Worm (Caenorhabditis elegans): ENCODE results near the gene idpc-7.

Gene idpc-7

ce11 chrV:9628603-9629002 is 9.8 kb upstream of the idpc-7 start:
- no peak for TF ChIP-seq him-1 (tag; optimal IDR thresholded peaks at IDR 0.05)
- TF ChIP-seq W03F9.2 (tag; optimal IDR thresholded peaks at IDR 0.05): no peak
- TF ChIP-seq dao-5 (tag; optimal IDR thresholded peaks at IDR 0.05): no peak

DNA sequence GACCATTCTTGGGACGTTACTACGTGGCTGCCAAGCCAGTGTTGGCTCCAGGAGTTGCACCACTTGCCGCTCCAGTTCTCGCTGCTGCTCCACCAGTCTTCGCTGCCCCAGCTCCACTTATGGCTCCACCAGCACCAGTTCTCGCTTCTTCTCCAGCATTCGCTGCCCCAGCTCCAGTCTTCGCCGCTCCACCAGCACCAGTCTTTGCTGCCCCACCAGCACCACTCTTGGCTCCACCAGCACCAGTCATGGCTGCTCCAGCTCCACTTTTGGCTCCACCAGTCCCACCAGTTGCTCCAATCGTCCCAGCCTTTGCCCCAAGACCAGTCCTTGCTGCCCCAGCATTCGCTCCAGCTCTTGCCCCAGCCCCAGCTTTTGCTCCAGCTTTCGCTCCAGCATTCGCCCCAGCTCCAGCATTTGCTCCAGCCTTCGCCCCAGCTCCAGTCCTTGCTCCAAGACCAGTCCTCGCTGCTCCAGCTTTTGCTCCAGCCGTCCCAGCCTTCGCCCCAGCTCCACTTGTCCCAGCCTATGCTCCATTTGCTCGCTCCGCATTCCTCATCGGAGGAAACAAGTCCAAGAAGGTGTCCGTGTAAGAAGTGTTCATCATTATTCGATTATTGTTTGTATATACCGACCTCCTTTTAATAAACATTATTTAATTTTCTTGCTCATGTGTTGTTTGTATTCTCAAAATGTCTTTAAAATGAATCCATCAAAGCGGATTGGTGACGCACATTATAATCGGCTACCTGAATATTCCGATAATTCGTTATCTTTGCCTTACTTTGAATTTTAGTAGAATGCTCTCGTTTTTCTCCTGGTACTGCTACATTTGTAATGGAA is 7.0 kb upstream of the idpc-7 start, which contains the start of gene T06E4.7:
Gene T06E4.7 (plus strand): TSS at position 793 of the 843 bp plus-strand sequence.
- TF ChIP-seq W03F9.2 (tag; optimal IDR thresholded peaks at IDR 0.05) (no peak), him-1 (tag; optimal IDR thresholded peaks at IDR 0.05) (no peak), dao-5 (tag; optimal IDR thresholded peaks at IDR 0.05) (no peak)

ce11 chrV:9625122-9625521 is 6.3 kb upstream of the idpc-7 start, which contains the start of gene idpc-4:
idpc-4 (plus strand) TSS chrV:9625422.
- TF ChIP-seq W03F9.2 (tag; optimal IDR thresholded peaks at IDR 0.05) (no peak), dao-5 (tag; optimal IDR thresholded peaks at IDR 0.05) (no peak), him-1 (tag; optimal IDR thresholded peaks at IDR 0.05) (no peak)

DNA sequence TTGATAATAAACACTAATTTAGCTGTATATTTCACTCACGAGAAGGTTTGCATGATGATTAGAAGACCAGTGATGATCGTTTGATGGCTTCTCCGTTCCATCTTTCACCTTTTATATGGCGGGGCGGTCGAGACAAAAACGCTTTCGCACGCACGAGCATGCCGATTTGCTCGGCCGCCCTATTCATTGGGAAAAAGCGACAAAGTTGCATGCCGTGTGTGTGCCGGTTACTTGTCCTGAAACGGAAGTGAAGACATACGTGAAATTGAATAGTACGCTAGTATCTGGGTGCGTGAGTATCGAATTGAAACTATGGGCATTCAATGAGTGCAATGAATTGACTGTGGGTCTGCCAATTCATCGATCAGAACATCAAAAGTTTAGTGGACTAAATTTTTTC is 4.0 kb upstream of the idpc-7 start, which contains the start of gene idpc-5:
Gene idpc-5 (minus strand): TSS at position 101 of the 400 bp plus-strand sequence.
- TF ChIP-seq dao-5 (tag; optimal IDR thresholded peaks at IDR 0.05): no peak
- no peak for TF ChIP-seq W03F9.2 (tag; optimal IDR thresholded peaks at IDR 0.05)
- no peak for TF ChIP-seq him-1 (tag; optimal IDR thresholded peaks at IDR 0.05)

ce11 chrV:9621437-9621836 is 2.6 kb upstream of the idpc-7 start:
- TF ChIP-seq him-1 (tag; optimal IDR thresholded peaks at IDR 0.05) (no peak), dao-5 (tag; optimal IDR thresholded peaks at IDR 0.05) (no peak), W03F9.2 (tag; optimal IDR thresholded peaks at IDR 0.05) (no peak)

- TF ChIP-seq W03F9.2 (tag; optimal IDR thresholded peaks at IDR 0.05) (no peak), dao-5 (tag; optimal IDR thresholded peaks at IDR 0.05) (no peak), him-1 (tag; optimal IDR thresholded peaks at IDR 0.05) (no peak)
Observed at ce11 chrV:9620417-9620816, 1.6 kb upstream of the idpc-7 start.

- TF ChIP-seq dao-5 (tag; optimal IDR thresholded peaks at IDR 0.05): no peak
- TF ChIP-seq him-1 (tag; optimal IDR thresholded peaks at IDR 0.05): no peak
- TF ChIP-seq W03F9.2 (tag; optimal IDR thresholded peaks at IDR 0.05): no peak
Observed at ce11 chrV:9619850-9620249, 1.0 kb upstream of the idpc-7 start, which contains the start of gene idpc-6. idpc-6 (plus strand) TSS chrV:9620150.

DNA sequence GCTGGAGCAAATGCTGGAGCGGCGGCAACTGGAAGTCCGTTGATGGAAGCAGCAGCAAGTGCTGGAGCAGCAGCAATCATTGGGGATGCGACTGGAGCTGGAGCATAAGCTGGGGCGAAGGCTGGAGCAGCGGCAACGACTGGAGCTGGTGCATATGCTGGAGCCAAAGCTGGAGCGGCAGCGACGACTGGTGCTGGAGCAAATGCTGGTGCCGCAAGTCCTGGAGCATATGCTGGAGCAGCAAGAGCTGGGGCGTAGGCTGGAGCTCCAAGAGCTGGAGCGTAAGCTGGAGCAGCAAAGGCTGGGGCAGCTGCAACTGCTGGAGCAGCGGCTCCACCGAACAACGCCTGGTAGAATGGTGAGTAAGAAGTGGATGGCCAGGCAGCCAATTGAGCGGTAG is 399 bp downstream of the idpc-7 start:
- no peak for TF ChIP-seq him-1 (tag; optimal IDR thresholded peaks at IDR 0.05)
- no peak for TF ChIP-seq dao-5 (tag; optimal IDR thresholded peaks at IDR 0.05)
- no peak for TF ChIP-seq W03F9.2 (tag; optimal IDR thresholded peaks at IDR 0.05)

DNA sequence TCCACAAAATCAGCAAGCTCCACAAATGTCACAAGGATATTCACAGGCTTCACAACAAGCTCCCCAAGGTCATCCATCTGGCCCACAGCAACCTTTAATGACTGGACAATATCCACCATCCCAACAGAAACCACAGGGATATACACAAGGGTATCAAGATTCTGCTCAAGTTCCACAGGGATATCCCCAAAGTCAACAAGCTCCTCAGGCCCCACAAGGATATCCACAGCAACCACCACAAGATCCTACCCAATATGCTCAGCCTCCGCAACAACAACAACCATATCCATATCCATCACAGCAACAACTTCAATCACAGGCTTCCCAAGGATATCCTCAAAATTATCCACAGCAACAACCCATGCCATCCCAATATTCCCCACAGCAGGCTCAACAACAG is 2.1 kb downstream of the idpc-7 start:
- TF ChIP-seq W03F9.2 (tag; optimal IDR thresholded peaks at IDR 0.05): no peak
- no peak for TF ChIP-seq dao-5 (tag; optimal IDR thresholded peaks at IDR 0.05)
- no peak for TF ChIP-seq him-1 (tag; optimal IDR thresholded peaks at IDR 0.05)

DNA sequence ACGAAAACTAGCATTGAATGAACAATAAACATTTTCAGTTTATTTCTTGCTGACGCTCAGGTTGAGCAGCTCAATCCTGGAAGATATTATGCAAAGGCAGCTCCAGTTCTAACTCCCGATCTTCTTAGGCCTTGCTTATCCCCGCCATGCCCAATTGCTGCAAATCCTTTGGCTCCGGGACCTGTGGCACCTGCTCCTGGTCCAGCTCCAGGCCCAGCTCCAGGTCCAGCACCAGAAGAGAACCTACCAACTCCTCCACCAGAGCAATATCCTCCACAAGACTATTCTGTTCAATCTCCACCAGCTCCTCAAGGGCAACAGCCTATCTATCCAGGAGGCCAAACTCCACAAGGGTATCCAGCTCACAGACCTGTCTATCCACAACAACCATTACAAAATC is 2.7 kb downstream of the idpc-7 start:
- TF ChIP-seq him-1 (tag; optimal IDR thresholded peaks at IDR 0.05): no peak
- no peak for TF ChIP-seq dao-5 (tag; optimal IDR thresholded peaks at IDR 0.05)
- TF ChIP-seq W03F9.2 (tag; optimal IDR thresholded peaks at IDR 0.05): no peak

- TF ChIP-seq W03F9.2 (tag; optimal IDR thresholded peaks at IDR 0.05) (no peak), him-1 (tag; optimal IDR thresholded peaks at IDR 0.05) (no peak), dao-5 (tag; optimal IDR thresholded peaks at IDR 0.05) (no peak)
Observed at ce11 chrV:9615725-9616124, 3.1 kb downstream of the idpc-7 start, which contains the start of gene pqn-63. pqn-63 (plus strand) TSS chrV:9616031.

DNA sequence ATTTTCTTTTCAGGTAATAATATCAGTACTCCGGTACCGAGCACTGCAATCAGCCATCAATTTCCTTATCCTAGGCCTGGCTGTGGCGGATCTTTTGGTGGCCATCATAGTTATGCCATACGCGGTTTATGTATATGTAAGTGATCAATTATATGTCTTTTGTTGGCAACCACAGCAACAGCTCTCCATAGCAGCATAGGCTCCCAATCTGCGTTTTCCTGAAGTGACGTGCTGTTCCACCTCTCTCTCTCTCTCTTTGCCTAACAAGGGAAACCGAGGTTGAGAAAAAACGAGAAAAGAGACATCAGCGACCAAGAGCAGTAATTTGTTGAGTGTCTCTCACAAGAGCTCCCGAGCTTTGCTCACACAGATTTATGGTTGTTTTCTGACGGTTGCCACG is 9.6 kb downstream of the idpc-7 start:
- TF ChIP-seq him-1 (tag; optimal IDR thresholded peaks at IDR 0.05) (no peak), dao-5 (tag; optimal IDR thresholded peaks at IDR 0.05) (no peak), W03F9.2 (tag; optimal IDR thresholded peaks at IDR 0.05) (no peak)

- TF ChIP-seq dao-5 (tag; optimal IDR thresholded peaks at IDR 0.05) (no peak), him-1 (tag; optimal IDR thresholded peaks at IDR 0.05) (no peak), W03F9.2 (tag; optimal IDR thresholded peaks at IDR 0.05) (no peak)
Observed at ce11 chrV:9608256-9608655, 10.6 kb downstream of the idpc-7 start, which contains the start of gene dop-2. dop-2 (plus strand) TSS chrV:9608556.

DNA sequence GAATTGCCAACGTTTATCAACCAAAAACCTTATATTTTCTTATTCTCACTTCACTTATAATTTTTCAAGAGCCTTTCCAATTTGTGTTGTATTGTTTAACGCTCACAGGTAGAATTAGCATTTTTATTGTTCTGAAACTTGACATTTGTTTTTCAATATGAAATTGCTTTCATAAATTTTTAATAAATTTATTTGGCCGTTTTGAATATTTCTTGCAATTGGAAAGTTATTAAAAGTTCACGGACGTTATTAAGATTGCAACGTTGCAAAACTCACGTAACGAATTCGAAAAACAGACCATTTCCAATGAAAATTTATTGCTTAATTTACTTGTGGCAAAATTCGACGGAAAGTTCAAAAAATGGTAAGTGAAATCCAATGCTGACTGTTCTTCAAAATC is 28.5 kb downstream of the idpc-7 start, which contains the start of gene K09G1.2:
Gene K09G1.2 (plus strand): TSS at position 301 of the 400 bp plus-strand sequence.
- TF ChIP-seq dao-5 (tag; optimal IDR thresholded peaks at IDR 0.05): no peak

Measured in whole organism, L4/young adult.